Worm (Caenorhabditis elegans) whole organism, L4 larva: ENCODE results near the gene lido-1.

Experiments
- Y48G9A.11 ChIP-seq: fragments of 200-800 bp; sonication (Bioruptor generic); IDR thresholded peaks from 2 replicates; pipeline ENCODE4 v1.3.6; 2022; ENCODE audit warnings: missing genetic modification reagents, missing genetic modification characterization, missing compliant biosample characterization
- aly-2 ChIP-seq: sonication (generic microtip); optimal IDR thresholded peaks from 2 replicates; lab custom pipeline; 2018; ENCODE audit warnings: missing biosample characterization, missing genetic modification characterization
- ama-1 ChIP-seq: fragments of 150-350 bp; optimal IDR thresholded peaks from 2 replicates; lab custom pipeline; 2014; ENCODE audit warnings: inconsistent platforms, mixed read lengths
- daf-16 ChIP-seq, 3 experiments: sonication (generic microtip); optimal IDR thresholded peaks; 2 replicates each; lab custom pipeline; 2016 to 2017; ENCODE audit warnings: missing genetic modification characterization in 3 of 3, missing genetic modification reagents in 3 of 3, mild to moderate bottlenecking in 2 of 3, missing compliant biosample characterization in 2 of 3, missing biosample characterization in 1 of 3, moderate library complexity in 1 of 3
- dpl-1 ChIP-seq: fragments of 150-350 bp; optimal IDR thresholded peaks from 2 replicates; lab custom pipeline; 2014; ENCODE audit warnings: missing biosample characterization, missing genetic modification reagents, missing genetic modification characterization
- egl-27 ChIP-seq: sonication (generic microtip); optimal IDR thresholded peaks from 3 replicates; lab custom pipeline; 2017; ENCODE audit warnings: missing biosample characterization, missing genetic modification reagents, missing genetic modification characterization
- lin-1 ChIP-seq: fragments of 200-800 bp; sonication (Bioruptor generic); IDR thresholded peaks from 2 replicates; pipeline ENCODE4 v1.3.6; 2022; ENCODE audit warnings: missing genetic modification reagents, missing genetic modification characterization, missing compliant biosample characterization
- mdl-1 ChIP-seq, 2 experiments: fragments of 150-350 bp in 1 of 2; sonication (generic microtip) in 1 of 2; optimal IDR thresholded peaks; 2 replicates each; lab custom pipeline; 2014 to 2017; ENCODE audit warnings: missing biosample characterization in 2 of 2, missing genetic modification characterization in 2 of 2
- mxl-2 ChIP-seq: fragments of 200-800 bp; sonication (Bioruptor generic); conservative IDR thresholded peaks from 2 replicates; pipeline ENCODE4 v1.3.6; 2022; ENCODE audit warnings: missing genetic modification reagents, missing genetic modification characterization, missing compliant biosample characterization
- nhr-28 ChIP-seq: fragments of 150-350 bp; optimal IDR thresholded peaks from 2 replicates; lab custom pipeline; 2014; ENCODE audit warnings: missing biosample characterization, missing genetic modification characterization
- snpc-4 ChIP-seq: fragments of 150-350 bp; optimal IDR thresholded peaks from 2 replicates; lab custom pipeline; 2014; ENCODE audit warnings: missing biosample characterization, missing genetic modification characterization
- unc-130 ChIP-seq: sonication (generic microtip); optimal IDR thresholded peaks from 2 replicates; lab custom pipeline; 2016; ENCODE audit warnings: missing genetic modification reagents, missing genetic modification characterization, missing compliant biosample characterization
- ztf-11 ChIP-seq: fragments of 150-350 bp; optimal IDR thresholded peaks from 2 replicates; lab custom pipeline; 2014; ENCODE audit warnings: missing biosample characterization, missing genetic modification characterization

DNA sequence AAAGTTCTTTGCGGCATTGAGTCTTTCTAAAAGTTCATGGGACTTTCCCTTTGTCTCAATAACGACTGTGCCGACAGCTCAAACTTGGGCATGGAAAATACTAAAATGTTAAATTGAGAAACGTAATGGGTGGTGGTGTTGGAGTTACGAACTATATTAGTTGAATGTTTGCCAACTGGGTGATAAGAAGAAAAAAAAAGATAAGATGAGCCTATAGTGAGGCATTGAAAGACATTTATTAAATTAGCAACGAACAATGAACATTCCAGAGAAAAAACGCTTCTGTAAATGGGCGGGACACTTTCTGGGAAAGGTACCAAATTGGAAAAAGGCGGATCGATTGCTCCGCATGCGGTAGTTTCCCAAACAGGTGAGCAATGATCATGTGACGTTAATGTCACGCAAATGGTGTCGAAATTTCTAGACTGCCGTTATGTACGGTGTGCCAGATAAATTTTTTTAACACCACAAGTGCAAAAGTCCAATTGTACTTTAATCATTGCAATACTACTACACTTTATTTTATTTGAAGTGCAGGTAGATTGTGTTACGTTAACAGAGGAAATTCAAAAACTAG is 42.9 kb upstream of the lido-1 start:
- TF ChIP-seq nhr-28 (tag; lab: Kevin White, UChicago) (peak; percentile 12), mdl-1 (tag; optimal IDR thresholded peaks at IDR 0.05; lab: Kevin White, UChicago) (no peak), ama-1 (lab: Kevin White, UChicago) (no peak), Y48G9A.11 (GFP tag; lab: Robert Waterston, UW) (no peak), egl-27 (tag; lab: Kevin White, UChicago) (no peak), lin-1 (GFP tag; lab: Robert Waterston, UW) (no peak), daf-16 (GFP tag; optimal IDR thresholded peaks at IDR 0.05; lab: Kevin White, UChicago) (no peak), daf-16 (tag; optimal IDR thresholded peaks at IDR 0.05; lab: Kevin White, UChicago) (peak; percentile 33), mxl-2 (GFP tag; lab: Robert Waterston, UW) (no peak), dpl-1 (no peak), snpc-4 (tag; lab: Kevin White, UChicago) (no peak), aly-2 (tag; lab: Kevin White, UChicago) (no peak), unc-130 (GFP tag; lab: Kevin White, UChicago) (no peak), ztf-11 (no peak)
